Fruit fly (Drosophila melanogaster) whole organism, pupa: ENCODE results near the gene Cdk12.

Experiments
- CG13204 ChIP-seq: fragments of 200-800 bp; sonication (Bioruptor generic); optimal IDR thresholded peaks from 2 replicates; lab custom pipeline; 2018; ENCODE audit warnings: missing biosample characterization, mild to moderate bottlenecking, missing genetic modification characterization, moderate library complexity
- CG15710 ChIP-seq: fragments of 200-800 bp; sonication (Bioruptor generic); optimal IDR thresholded peaks from 2 replicates; lab custom pipeline; 2018; ENCODE audit warnings: missing biosample characterization, mild to moderate bottlenecking, missing genetic modification characterization, moderate library complexity
- CG34367 ChIP-seq: fragments of 200-800 bp; sonication (Bioruptor generic); optimal IDR thresholded peaks from 2 replicates; lab custom pipeline; 2018; ENCODE audit warnings: missing biosample characterization, mild to moderate bottlenecking, missing genetic modification characterization
- EcR ChIP-seq: fragments of 200-800 bp; sonication (Bioruptor generic); optimal IDR thresholded peaks from 3 replicates; lab custom pipeline; 2019; ENCODE audit warnings: missing biosample characterization, missing genetic modification characterization, mild to moderate bottlenecking, moderate library complexity, missing genetic modification reagents
- Pif1B ChIP-seq: fragments of 200-800 bp; sonication (Bioruptor generic); optimal IDR thresholded peaks from 3 replicates; lab custom pipeline; 2016; ENCODE audit warnings: missing biosample characterization, missing genetic modification characterization

- no peak for TF ChIP-seq CG13204
- TF ChIP-seq CG15710 (tag; lab: Kevin White, UChicago) = no peak
- no peak for TF ChIP-seq EcR (GFP tag; lab: Kevin White, UChicago)
- no peak for TF ChIP-seq CG34367 (tag; lab: Kevin White, UChicago)
- no peak for TF ChIP-seq Pif1B (GFP tag; lab: Kevin White, UChicago)
These were observed 13.0 kb downstream of the Cdk12 start, which contains the start of gene Arv1 for dm6 chr3L:21529108-21529507.
